Worm (Caenorhabditis elegans) whole organism, young adult: Measurements from ENCODE around the gene F52H3.6.
A peak's percentile ranks its signal among the peaks of the same experiment; 100 is the strongest.

Source experiments
- B0019.2 ChIP-seq: fragments of 200-800 bp; sonication (Bioruptor generic); conservative IDR thresholded peaks from 2 replicates; pipeline ENCODE4 v1.3.6; 2022; ENCODE audit warnings: missing genetic modification reagents, missing genetic modification characterization, missing compliant biosample characterization
- C17E4.6 ChIP-seq: fragments of 200-800 bp; sonication (Bioruptor generic); IDR thresholded peaks from 2 replicates; pipeline ENCODE4 v1.3.6; 2022; ENCODE audit warnings: missing genetic modification reagents, missing genetic modification characterization, missing compliant biosample characterization
- D2030.7 ChIP-seq: fragments of 200-800 bp; sonication (Bioruptor generic); IDR thresholded peaks from 2 replicates; pipeline ENCODE4 v1.3.6; 2022; ENCODE audit warnings: missing genetic modification reagents, missing genetic modification characterization, missing compliant biosample characterization
- F39B2.1 ChIP-seq: fragments of 200-800 bp; sonication (Bioruptor generic); IDR thresholded peaks from 2 replicates; pipeline ENCODE4 v1.3.6; 2022; ENCODE audit warnings: missing genetic modification reagents, missing genetic modification characterization, missing compliant biosample characterization
- F49E8.2 ChIP-seq: sonication (generic microtip); optimal IDR thresholded peaks from 3 replicates; lab custom pipeline; 2017; ENCODE audit warnings: missing genetic modification characterization, mild to moderate bottlenecking, missing compliant biosample characterization, antibody characterized with exemption, moderate library complexity; ENCODE audit not compliant: insufficient read depth
- F55B11.4 ChIP-seq: sonication (generic microtip); optimal IDR thresholded peaks from 2 replicates; lab custom pipeline; 2016; ENCODE audit warnings: missing compliant biosample characterization, missing genetic modification characterization, borderline replicate concordance; ENCODE audit not compliant: insufficient read depth
- K11D2.4 ChIP-seq: fragments of 200-800 bp; sonication (Bioruptor generic); IDR thresholded peaks from 2 replicates; pipeline ENCODE4 v1.3.6; 2022; ENCODE audit warnings: missing genetic modification reagents, missing genetic modification characterization, missing compliant biosample characterization
- Y53F4B.3 ChIP-seq: fragments of 200-800 bp; sonication (Bioruptor generic); IDR thresholded peaks from 2 replicates; pipeline ENCODE4 v1.3.6; 2022; ENCODE audit warnings: missing genetic modification reagents, missing genetic modification characterization, missing compliant biosample characterization
- Y53G8AR.9 ChIP-seq: fragments of 200-800 bp; sonication (Bioruptor generic); conservative IDR thresholded peaks from 2 replicates; pipeline ENCODE4 v1.3.6; 2022; ENCODE audit warnings: missing genetic modification reagents, missing genetic modification characterization, missing compliant biosample characterization
- Y95B8A.8 ChIP-seq: fragments of 200-800 bp; sonication (Bioruptor generic); IDR thresholded peaks from 2 replicates; pipeline ENCODE4 v1.3.6; 2022; ENCODE audit warnings: missing genetic modification reagents, missing genetic modification characterization, missing compliant biosample characterization
- athp-1 ChIP-seq: sonication (generic microtip); optimal IDR thresholded peaks from 2 replicates; lab custom pipeline; 2017; ENCODE audit warnings: mild to moderate bottlenecking, missing genetic modification characterization, missing compliant biosample characterization
- attf-5 ChIP-seq: fragments of 200-800 bp; sonication (Bioruptor generic); optimal IDR thresholded peaks from 2 replicates; lab custom pipeline; 2018; ENCODE audit warnings: mild to moderate bottlenecking, missing genetic modification characterization, missing compliant biosample characterization
- bed-1 ChIP-seq: fragments of 200-800 bp; sonication (Bioruptor generic); IDR thresholded peaks from 2 replicates; pipeline ENCODE4 v1.3.6; 2022; ENCODE audit warnings: missing genetic modification reagents, missing genetic modification characterization, missing compliant biosample characterization
- ccch-3 ChIP-seq: fragments of 200-800 bp; sonication (Bioruptor generic); optimal IDR thresholded peaks from 2 replicates; lab custom pipeline; 2018; ENCODE audit warnings: mild to moderate bottlenecking, missing genetic modification characterization, missing compliant biosample characterization
- cebp-1 ChIP-seq, 2 experiments: fragments of 200-800 bp in 1 of 2; sonication (Bioruptor generic) in 1 of 2; sonication (generic microtip) in 1 of 2; IDR thresholded peaks in 1 of 2; optimal IDR thresholded peaks in 1 of 2; 2 replicates each; pipeline versions ENCODE4 v1.3.6 to Lab custom; 2017 to 2022; ENCODE audit warnings: missing compliant biosample characterization in 2 of 2, missing genetic modification characterization in 2 of 2, mild to moderate bottlenecking in 1 of 2, missing genetic modification reagents in 1 of 2, moderate library complexity in 1 of 2
- ceh-40 ChIP-seq: fragments of 200-800 bp; sonication (Bioruptor generic); IDR thresholded peaks from 2 replicates; pipeline ENCODE4 v1.3.6; 2022; ENCODE audit warnings: missing genetic modification characterization, missing compliant biosample characterization
- chd-7 ChIP-seq: sonication (generic microtip); optimal IDR thresholded peaks from 2 replicates; lab custom pipeline; 2016; ENCODE audit warnings: mild to moderate bottlenecking, missing genetic modification characterization, moderate library complexity, missing compliant biosample characterization
- him-1 ChIP-seq: sonication (generic microtip); optimal IDR thresholded peaks from 2 replicates; lab custom pipeline; 2016; ENCODE audit warnings: missing genotype, missing genetic modification reagents, missing genetic modification characterization, missing compliant biosample characterization
- hlh-26 ChIP-seq: fragments of 200-800 bp; sonication (Bioruptor generic); conservative IDR thresholded peaks from 2 replicates; pipeline ENCODE4 v1.3.6; 2022; ENCODE audit warnings: missing genetic modification reagents, missing genetic modification characterization, missing compliant biosample characterization
- let-526 ChIP-seq: fragments of 200-800 bp; sonication (Bioruptor generic); IDR thresholded peaks from 2 replicates; pipeline ENCODE4 v1.3.6; 2022; ENCODE audit warnings: missing genetic modification reagents, missing genetic modification characterization, missing compliant biosample characterization
- lin-35 ChIP-seq, 3 experiments: fragments of 150-350 bp in 2 of 3; sonication (generic microtip) in 1 of 3; optimal IDR thresholded peaks; 2 replicates each; lab custom pipeline; 2014 to 2018; ENCODE audit warnings: missing biosample characterization in 3 of 3, missing genetic modification characterization in 3 of 3, missing genetic modification reagents in 3 of 3
- lin-40 ChIP-seq: sonication (generic microtip); optimal IDR thresholded peaks from 2 replicates; lab custom pipeline; 2016; ENCODE audit warnings: missing genetic modification characterization, mild to moderate bottlenecking, missing compliant biosample characterization, missing genotype, missing genetic modification reagents
- madf-3 ChIP-seq: fragments of 200-800 bp; sonication (Bioruptor generic); IDR thresholded peaks from 2 replicates; pipeline ENCODE4 v1.3.6; 2022; ENCODE audit warnings: missing genetic modification reagents, missing genetic modification characterization, missing compliant biosample characterization
- madf-6 ChIP-seq: fragments of 200-800 bp; sonication (Bioruptor generic); IDR thresholded peaks from 2 replicates; pipeline ENCODE4 v1.3.6; 2022; ENCODE audit warnings: missing genetic modification reagents, missing genetic modification characterization, missing compliant biosample characterization
- madf-8 ChIP-seq: fragments of 200-800 bp; sonication (Bioruptor generic); conservative IDR thresholded peaks from 2 replicates; pipeline ENCODE4 v1.3.6; 2022; ENCODE audit warnings: missing genetic modification reagents, missing genetic modification characterization, missing compliant biosample characterization
- nhr-120 ChIP-seq: fragments of 200-800 bp; sonication (Bioruptor generic); IDR thresholded peaks from 2 replicates; pipeline ENCODE4 v1.3.6; 2022; ENCODE audit warnings: missing genetic modification characterization, missing compliant biosample characterization
- nhr-179 ChIP-seq: sonication (generic microtip); optimal IDR thresholded peaks from 2 replicates; lab custom pipeline; 2016; ENCODE audit warnings: mild to moderate bottlenecking, missing genetic modification characterization, missing compliant biosample characterization
- nhr-80 ChIP-seq: sonication (generic microtip); optimal IDR thresholded peaks from 2 replicates; lab custom pipeline; 2016; ENCODE audit warnings: missing genetic modification characterization, missing compliant biosample characterization
- sdz-38 ChIP-seq: sonication (generic microtip); optimal IDR thresholded peaks from 2 replicates; lab custom pipeline; 2016; ENCODE audit warnings: missing genotype, missing genetic modification characterization, missing compliant biosample characterization
- snpc-1.1 ChIP-seq: sonication (generic microtip); optimal IDR thresholded peaks from 2 replicates; lab custom pipeline; 2017; ENCODE audit warnings: missing genetic modification characterization, mild to moderate bottlenecking, missing compliant biosample characterization, antibody characterized with exemption, moderate library complexity, missing genotype, missing genetic modification reagents; ENCODE audit not compliant: insufficient read depth
- snpc-1.3 ChIP-seq: sonication (generic microtip); optimal IDR thresholded peaks from 2 replicates; lab custom pipeline; 2017; ENCODE audit warnings: missing genetic modification characterization, mild to moderate bottlenecking, missing compliant biosample characterization, antibody characterized with exemption, moderate library complexity, missing genotype, missing genetic modification reagents; ENCODE audit not compliant: insufficient read depth
- somi-1 ChIP-seq: fragments of 200-800 bp; sonication (Bioruptor generic); optimal IDR thresholded peaks from 2 replicates; lab custom pipeline; 2018; ENCODE audit warnings: mild to moderate bottlenecking, missing genetic modification characterization, missing compliant biosample characterization
- sptf-2 ChIP-seq: fragments of 200-800 bp; sonication (Bioruptor generic); optimal IDR thresholded peaks from 2 replicates; lab custom pipeline; 2018; ENCODE audit warnings: mild to moderate bottlenecking, missing genetic modification characterization, missing compliant biosample characterization
- unc-130 ChIP-seq: sonication (generic microtip); optimal IDR thresholded peaks from 2 replicates; lab custom pipeline; 2016; ENCODE audit warnings: missing genetic modification reagents, missing genetic modification characterization, missing compliant biosample characterization
- unc-62 ChIP-seq: fragments of 150-350 bp; optimal IDR thresholded peaks from 2 replicates; lab custom pipeline; 2014; ENCODE audit warnings: missing biosample characterization, missing genetic modification reagents, missing genetic modification characterization
- zfh-2 ChIP-seq: fragments of 200-800 bp; sonication (Bioruptor generic); conservative IDR thresholded peaks from 2 replicates; pipeline ENCODE4 v1.3.6; 2022; ENCODE audit warnings: missing genetic modification reagents, missing genetic modification characterization, missing compliant biosample characterization
- zim-3 ChIP-seq: sonication (generic microtip); optimal IDR thresholded peaks from 2 replicates; lab custom pipeline; 2017; ENCODE audit warnings: mild to moderate bottlenecking, missing genetic modification characterization, moderate library complexity, missing compliant biosample characterization
- ztf-26 ChIP-seq: sonication (generic microtip); optimal IDR thresholded peaks from 2 replicates; lab custom pipeline; 2017; ENCODE audit warnings: missing genetic modification characterization, missing compliant biosample characterization
- ztf-3 ChIP-seq: fragments of 200-800 bp; sonication (Bioruptor generic); optimal IDR thresholded peaks from 2 replicates; lab custom pipeline; 2018; ENCODE audit warnings: mild to moderate bottlenecking, missing genetic modification characterization, missing compliant biosample characterization

F52H3.6 gene

DNA sequence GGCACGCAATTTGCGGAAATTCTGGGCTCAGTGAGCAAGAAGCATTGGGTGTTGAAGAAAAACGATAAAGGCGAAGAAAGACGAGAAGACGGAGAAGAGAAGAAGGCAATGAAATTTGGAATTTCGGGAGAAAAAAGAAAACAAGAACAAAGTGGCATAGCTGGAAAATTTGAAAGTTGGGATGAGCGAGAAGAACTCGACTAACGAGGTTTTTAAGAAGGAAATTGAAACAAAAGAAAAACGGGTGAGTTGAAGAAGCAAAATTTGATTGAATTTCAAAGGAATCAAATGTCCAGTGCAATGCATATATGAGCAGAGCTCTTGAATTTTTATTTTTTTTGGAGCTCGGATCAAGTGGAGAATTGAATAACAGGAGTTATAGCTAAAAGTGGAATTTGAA lies 6.5 kb downstream of the F52H3.6 start:
- no peak for TF ChIP-seq athp-1 (tag; lab: Kevin White, UChicago)
- no peak for TF ChIP-seq unc-130
- TF ChIP-seq snpc-1.3 (tag; lab: Kevin White, UChicago) = no peak
- TF ChIP-seq Y53G8AR.9 (GFP tag; lab: Robert Waterston, UW) = no peak
- no peak for TF ChIP-seq let-526 (GFP tag; lab: Robert Waterston, UW)
- TF ChIP-seq C17E4.6 (GFP tag; lab: Robert Waterston, UW) = no peak
- TF ChIP-seq somi-1 (GFP tag; lab: Kevin White, UChicago) = no peak
- no peak for TF ChIP-seq sptf-2
- no peak for TF ChIP-seq madf-8
- TF ChIP-seq chd-7 (tag; lab: Kevin White, UChicago) = no peak
- no peak for TF ChIP-seq F55B11.4 (tag; lab: Kevin White, UChicago)
- TF ChIP-seq D2030.7 (GFP tag; lab: Robert Waterston, UW) = no peak
- no peak for TF ChIP-seq hlh-26 (GFP tag; lab: Robert Waterston, UW)
- no peak for TF ChIP-seq him-1 (tag; lab: Kevin White, UChicago)
- TF ChIP-seq ccch-3 (GFP tag; lab: Kevin White, UChicago) = no peak
- no peak for TF ChIP-seq unc-62
- TF ChIP-seq ceh-40 = no peak
- no peak for TF ChIP-seq F49E8.2 (tag; lab: Kevin White, UChicago)
- no peak for TF ChIP-seq bed-1 (GFP tag; lab: Robert Waterston, UW)
- no peak for TF ChIP-seq snpc-1.1 (tag; lab: Kevin White, UChicago)

ce11 chrII:10019669-10020068 lies 8.6 kb downstream of the F52H3.6 start:
- TF ChIP-seq sdz-38 (tag; lab: Kevin White, UChicago) (no peak), somi-1 (GFP tag; lab: Kevin White, UChicago) (peak; percentile 15), cebp-1 (GFP tag; IDR thresholded peaks at IDR 0.05; lab: Robert Waterston, UW) (no peak), cebp-1 (tag; optimal IDR thresholded peaks at IDR 0.05; lab: Kevin White, UChicago) (peak; percentile 49), unc-130 (no peak), nhr-80 (tag; lab: Kevin White, UChicago) (peak; percentile 23), Y53F4B.3 (GFP tag; lab: Robert Waterston, UW) (no peak), Y95B8A.8 (no peak), K11D2.4 (GFP tag; lab: Robert Waterston, UW) (peak; percentile 78), madf-6 (GFP tag; lab: Robert Waterston, UW) (no peak), ztf-26 (tag; lab: Kevin White, UChicago) (peak; percentile 52), F49E8.2 (tag; lab: Kevin White, UChicago) (no peak), attf-5 (GFP tag; lab: Kevin White, UChicago) (no peak), lin-40 (tag; lab: Kevin White, UChicago) (peak; percentile 25)

DNA sequence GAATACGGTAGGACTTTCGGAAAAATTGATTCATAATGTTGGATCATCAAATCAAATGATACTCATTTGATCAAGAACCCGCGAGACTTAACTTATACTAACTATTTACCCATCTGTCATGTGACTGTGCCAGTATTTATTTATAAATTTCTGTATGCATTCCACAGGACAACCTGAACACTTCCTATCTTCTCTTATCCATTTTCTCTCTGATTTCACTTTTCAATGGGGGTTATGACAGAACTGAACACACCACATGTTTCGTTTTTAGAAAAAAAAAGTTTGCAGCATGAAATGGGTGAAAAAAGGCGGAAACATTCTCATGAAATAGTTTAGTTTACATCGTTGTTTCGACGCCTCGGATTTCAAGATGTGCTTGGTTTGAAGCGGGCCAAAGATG lies 10.7 kb downstream of the F52H3.6 start:
- TF ChIP-seq zim-3 (tag; lab: Kevin White, UChicago) (no peak), lin-35 (GFP tag; optimal IDR thresholded peaks at IDR 0.05; lab: Kevin White, UChicago) (no peak), zfh-2 (GFP tag; lab: Robert Waterston, UW) (no peak), B0019.2 (GFP tag; lab: Robert Waterston, UW) (no peak), nhr-179 (no peak), madf-3 (GFP tag; lab: Robert Waterston, UW) (no peak), sdz-38 (tag; lab: Kevin White, UChicago) (no peak), ztf-3 (no peak), F39B2.1 (GFP tag; lab: Robert Waterston, UW) (no peak), nhr-120 (GFP tag; lab: Robert Waterston, UW) (no peak)
- TF ChIP-seq, all 124 proteins: peak for 0
